Worm (Caenorhabditis elegans) whole organism, L4 larva: ENCODE results near the gene ceh-90.

Source experiments
- F10B5.3 ChIP-seq: sonication (generic microtip); optimal IDR thresholded peaks from 2 replicates; lab custom pipeline; 2016; ENCODE audit warnings: mild to moderate bottlenecking, missing genetic modification characterization, missing compliant biosample characterization
- F26F4.8 ChIP-seq: fragments of 200-800 bp; sonication (Bioruptor generic); conservative IDR thresholded peaks from 2 replicates; pipeline ENCODE4 v1.3.6; 2022; ENCODE audit warnings: missing genetic modification characterization, missing compliant biosample characterization
- F37D6.2 ChIP-seq: sonication (generic microtip); optimal IDR thresholded peaks from 2 replicates; lab custom pipeline; 2016; ENCODE audit warnings: mild to moderate bottlenecking, missing genetic modification characterization, missing compliant biosample characterization
- F44E2.7 ChIP-seq: fragments of 200-800 bp; sonication (Bioruptor generic); IDR thresholded peaks from 2 replicates; pipeline ENCODE4 v2.1.2; 2022; ENCODE audit warnings: missing genetic modification characterization, missing compliant biosample characterization
- F49E8.2 ChIP-seq: sonication (generic microtip); optimal IDR thresholded peaks from 2 replicates; lab custom pipeline; 2016; ENCODE audit warnings: missing compliant biosample characterization, mild to moderate bottlenecking, missing genetic modification characterization, borderline replicate concordance
- T20F7.1 ChIP-seq: fragments of 200-800 bp; sonication (Bioruptor generic); optimal IDR thresholded peaks from 2 replicates; lab custom pipeline; 2018; ENCODE audit warnings: mild to moderate bottlenecking, missing genetic modification characterization, missing compliant biosample characterization
- Y105C5A.15 ChIP-seq: fragments of 200-800 bp; sonication (Bioruptor generic); IDR thresholded peaks from 2 replicates; pipeline ENCODE4 v1.3.6; 2022; ENCODE audit warnings: missing genetic modification characterization, missing compliant biosample characterization
- Y48G9A.11 ChIP-seq: fragments of 200-800 bp; sonication (Bioruptor generic); IDR thresholded peaks from 2 replicates; pipeline ENCODE4 v1.3.6; 2022; ENCODE audit warnings: missing genetic modification reagents, missing genetic modification characterization, missing compliant biosample characterization
- ZK546.5 ChIP-seq, 2 experiments: sonication (generic microtip); optimal IDR thresholded peaks; 2 replicates each; lab custom pipeline; 2017; ENCODE audit warnings: missing biosample characterization in 2 of 2, missing genetic modification characterization in 2 of 2
- aha-1 ChIP-seq: fragments of 150-350 bp; peaks from one replicate; lab custom pipeline; 2014; ENCODE audit warnings: missing biosample characterization, missing genetic modification characterization
- ama-1 ChIP-seq: fragments of 150-350 bp; optimal IDR thresholded peaks from 2 replicates; lab custom pipeline; 2014; ENCODE audit warnings: inconsistent platforms, mixed read lengths
- ceh-20 ChIP-seq: fragments of 200-800 bp; sonication (Bioruptor generic); IDR thresholded peaks from 2 replicates; pipeline ENCODE4 v1.3.6; 2022; ENCODE audit warnings: missing genetic modification reagents, missing genetic modification characterization, missing compliant biosample characterization
- ceh-28 ChIP-seq: fragments of 150-350 bp; optimal IDR thresholded peaks from 2 replicates; lab custom pipeline; 2014; ENCODE audit warnings: missing biosample characterization, missing genetic modification reagents, missing genetic modification characterization
- ceh-32 ChIP-seq: sonication (generic microtip); optimal IDR thresholded peaks from 2 replicates; lab custom pipeline; 2016; ENCODE audit warnings: mild to moderate bottlenecking, missing genetic modification characterization, missing compliant biosample characterization; ENCODE audit not compliant: poor library complexity
- ctbp-1 ChIP-seq: fragments of 200-800 bp; sonication (Bioruptor generic); IDR thresholded peaks from 2 replicates; pipeline ENCODE4 v1.3.6; 2022; ENCODE audit warnings: missing genetic modification reagents, missing genetic modification characterization, missing compliant biosample characterization
- daf-8 ChIP-seq: fragments of 200-800 bp; sonication (Bioruptor generic); IDR thresholded peaks from 2 replicates; pipeline ENCODE4 v1.3.6; 2022; ENCODE audit warnings: missing genetic modification characterization, missing compliant biosample characterization
- dmd-6 ChIP-seq: fragments of 200-800 bp; sonication (Bioruptor generic); IDR thresholded peaks from 2 replicates; pipeline ENCODE4 v1.3.6; 2022; ENCODE audit warnings: missing genetic modification reagents, missing genetic modification characterization, missing compliant biosample characterization
- dmd-8 ChIP-seq: fragments of 200-800 bp; sonication (Bioruptor generic); IDR thresholded peaks from 2 replicates; pipeline ENCODE4 v1.3.6; 2022; ENCODE audit warnings: missing genetic modification characterization, missing compliant biosample characterization
- dpl-1 ChIP-seq: fragments of 150-350 bp; optimal IDR thresholded peaks from 2 replicates; lab custom pipeline; 2014; ENCODE audit warnings: missing biosample characterization, missing genetic modification reagents, missing genetic modification characterization
- dve-1 ChIP-seq: sonication (generic microtip); optimal IDR thresholded peaks from 2 replicates; lab custom pipeline; 2017; ENCODE audit warnings: antibody characterized with exemption, mild to moderate bottlenecking, missing genetic modification characterization, missing compliant biosample characterization; ENCODE audit not compliant: insufficient read depth
- fkh-10 ChIP-seq: fragments of 150-350 bp; optimal IDR thresholded peaks from 2 replicates; lab custom pipeline; 2014; ENCODE audit warnings: missing biosample characterization, missing genetic modification reagents, missing genetic modification characterization
- hif-1 ChIP-seq, 2 experiments: sonication (generic microtip); optimal IDR thresholded peaks; 2 replicates each; lab custom pipeline; 2016 to 2017; ENCODE audit warnings: missing compliant biosample characterization in 2 of 2, missing genetic modification characterization in 2 of 2, missing genetic modification reagents in 2 of 2, missing genotype in 2 of 2, mild to moderate bottlenecking in 1 of 2
- hmg-1.1 ChIP-seq: fragments of 200-800 bp; sonication (Bioruptor generic); IDR thresholded peaks from 2 replicates; pipeline ENCODE4 v1.3.6; 2022; ENCODE audit warnings: missing genetic modification reagents, missing genetic modification characterization, missing compliant biosample characterization
- jun-1 ChIP-seq: fragments of 150-350 bp; optimal IDR thresholded peaks from 2 replicates; lab custom pipeline; 2014; ENCODE audit warnings: missing biosample characterization, missing genetic modification reagents, missing genetic modification characterization
- lin-1 ChIP-seq: fragments of 200-800 bp; sonication (Bioruptor generic); IDR thresholded peaks from 2 replicates; pipeline ENCODE4 v1.3.6; 2022; ENCODE audit warnings: missing genetic modification reagents, missing genetic modification characterization, missing compliant biosample characterization
- lin-13 ChIP-seq: fragments of 150-350 bp; optimal IDR thresholded peaks from 2 replicates; lab custom pipeline; 2014; ENCODE audit warnings: missing biosample characterization, missing genetic modification reagents, missing genetic modification characterization
- lir-3 ChIP-seq: sonication (generic microtip); optimal IDR thresholded peaks from 2 replicates; lab custom pipeline; 2016; ENCODE audit warnings: mild to moderate bottlenecking, missing genetic modification characterization, missing compliant biosample characterization
- lsy-2 ChIP-seq, 2 experiments: fragments of 150-350 bp in 1 of 2; sonication (generic microtip) in 1 of 2; optimal IDR thresholded peaks; 2 replicates each; lab custom pipeline; 2014 to 2017; ENCODE audit warnings: missing biosample characterization in 2 of 2, missing genetic modification characterization in 2 of 2
- madf-5 ChIP-seq, 2 experiments: fragments of 200-800 bp; sonication (Bioruptor generic); IDR thresholded peaks; 2 replicates each; pipeline ENCODE4 v1.3.6; 2022; ENCODE audit warnings: missing compliant biosample characterization in 2 of 2, missing genetic modification characterization in 2 of 2
- madf-9 ChIP-seq: fragments of 200-800 bp; sonication (Bioruptor generic); conservative IDR thresholded peaks from 2 replicates; pipeline ENCODE4 v1.3.6; 2022; ENCODE audit warnings: missing genetic modification reagents, missing genetic modification characterization, missing compliant biosample characterization
- mxl-2 ChIP-seq: fragments of 200-800 bp; sonication (Bioruptor generic); conservative IDR thresholded peaks from 2 replicates; pipeline ENCODE4 v1.3.6; 2022; ENCODE audit warnings: missing genetic modification reagents, missing genetic modification characterization, missing compliant biosample characterization
- nhr-102 ChIP-seq: sonication (generic microtip); optimal IDR thresholded peaks from 2 replicates; lab custom pipeline; 2016; ENCODE audit warnings: mild to moderate bottlenecking, missing genetic modification characterization, moderate library complexity, missing compliant biosample characterization
- nhr-11 ChIP-seq: fragments of 150-350 bp; optimal IDR thresholded peaks from 2 replicates; lab custom pipeline; 2014; ENCODE audit warnings: missing biosample characterization, missing genetic modification characterization
- nhr-25 ChIP-seq: sonication (generic microtip); optimal IDR thresholded peaks from 2 replicates; lab custom pipeline; 2017; ENCODE audit warnings: missing genetic modification characterization, mild to moderate bottlenecking, missing compliant biosample characterization, antibody characterized with exemption, moderate library complexity, borderline replicate concordance; ENCODE audit not compliant: insufficient read depth
- nhr-41 ChIP-seq: fragments of 200-800 bp; sonication (Bioruptor generic); IDR thresholded peaks from 2 replicates; pipeline ENCODE4 v1.3.6; 2022; ENCODE audit warnings: missing genetic modification reagents, missing genetic modification characterization, missing compliant biosample characterization
- nhr-6 ChIP-seq: fragments of 150-350 bp; optimal IDR thresholded peaks from 2 replicates; lab custom pipeline; 2014; ENCODE audit warnings: missing biosample characterization, missing genetic modification characterization
- nhr-77 ChIP-seq: fragments of 150-350 bp; optimal IDR thresholded peaks from 2 replicates; lab custom pipeline; 2014; ENCODE audit warnings: missing biosample characterization, missing genetic modification characterization
- pha-4 ChIP-seq, 2 experiments: fragments of 150-350 bp in 1 of 2; fragments of 200-800 bp in 1 of 2; sonication (Bioruptor generic) in 1 of 2; IDR thresholded peaks in 1 of 2; optimal IDR thresholded peaks in 1 of 2; 2 replicates each; pipeline versions ENCODE4 v1.3.6 to Lab custom; 2014 to 2022; ENCODE audit warnings: missing genetic modification characterization in 2 of 2, missing genetic modification reagents in 2 of 2, missing biosample characterization in 1 of 2, missing compliant biosample characterization in 1 of 2
- sdz-12 ChIP-seq: fragments of 200-800 bp; sonication (Bioruptor generic); optimal IDR thresholded peaks from 2 replicates; lab custom pipeline; 2018; ENCODE audit warnings: mild to moderate bottlenecking, missing genetic modification characterization, missing compliant biosample characterization
- skn-1 ChIP-seq: fragments of 150-350 bp; optimal IDR thresholded peaks from 2 replicates; lab custom pipeline; 2014; ENCODE audit warnings: missing biosample characterization, missing genetic modification characterization
- snpc-1.2 ChIP-seq: fragments of 200-800 bp; sonication (Bioruptor generic); IDR thresholded peaks from 2 replicates; pipeline ENCODE4 v1.3.6; 2022; ENCODE audit warnings: missing genetic modification reagents, missing genetic modification characterization, missing compliant biosample characterization
- snpc-4 ChIP-seq: fragments of 150-350 bp; optimal IDR thresholded peaks from 2 replicates; lab custom pipeline; 2014; ENCODE audit warnings: missing biosample characterization, missing genetic modification characterization
- tra-1 ChIP-seq: fragments of 200-800 bp; sonication (Bioruptor generic); IDR thresholded peaks from 2 replicates; pipeline ENCODE4 v1.3.6; 2022; ENCODE audit warnings: missing genetic modification reagents, missing genetic modification characterization, missing compliant biosample characterization
- unc-62 ChIP-seq, 3 experiments: fragments of 150-350 bp in 1 of 3; sonication (generic microtip); optimal IDR thresholded peaks in 2 of 3; peaks in 1 of 3; 1 replicate in 1 of 3; 2 replicates in 2 of 3; lab custom pipeline; 2014 to 2017; ENCODE audit warnings: missing biosample characterization in 3 of 3, missing genetic modification characterization in 3 of 3, missing genetic modification reagents in 3 of 3, missing genotype in 1 of 3
- zag-1 ChIP-seq: fragments of 150-350 bp; optimal IDR thresholded peaks from 2 replicates; lab custom pipeline; 2014; ENCODE audit warnings: missing biosample characterization, missing genetic modification characterization
- zfp-2 ChIP-seq: sonication (generic microtip); optimal IDR thresholded peaks from 2 replicates; lab custom pipeline; 2016; ENCODE audit warnings: mild to moderate bottlenecking, missing genetic modification characterization, missing compliant biosample characterization
- ztf-11 ChIP-seq: fragments of 150-350 bp; optimal IDR thresholded peaks from 2 replicates; lab custom pipeline; 2014; ENCODE audit warnings: missing biosample characterization, missing genetic modification characterization
- ztf-7 ChIP-seq: fragments of 150-350 bp; optimal IDR thresholded peaks from 2 replicates; lab custom pipeline; 2014; ENCODE audit warnings: missing biosample characterization, missing genetic modification characterization

Gene ceh-90

DNA sequence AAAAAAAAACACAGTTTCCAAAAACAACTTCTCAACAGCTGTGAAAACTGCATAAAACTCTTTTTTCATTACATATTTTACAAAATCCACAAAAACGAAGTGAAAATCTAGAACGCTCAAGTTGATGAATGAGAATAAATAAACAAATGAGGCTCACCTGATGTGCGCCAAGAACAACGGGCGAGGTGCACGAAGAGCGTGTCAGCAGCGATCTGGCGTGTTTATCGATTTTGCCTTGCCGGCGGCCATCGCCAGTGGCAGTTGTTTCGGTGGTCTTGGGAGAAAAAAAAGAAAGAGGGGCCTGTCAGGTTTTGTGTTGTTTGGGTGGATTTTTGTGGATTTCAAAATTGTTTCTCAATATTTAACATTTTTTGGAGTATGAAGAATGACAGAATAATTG is 17.0 kb upstream of the ceh-90 start, which contains the start of gene idhb-1 (continued):
- TF ChIP-seq hif-1 (tag; optimal IDR thresholded peaks at IDR 0.05; lab: Kevin White, UChicago) (no peak), Y48G9A.11 (GFP tag; lab: Robert Waterston, UW) (no peak), pha-4 (GFP tag; IDR thresholded peaks at IDR 0.05; lab: Robert Waterston, UW) (peak; percentile 54; the same call in 1 of the 2 replicates), pha-4 (tag; optimal IDR thresholded peaks at IDR 0.05; lab: Kevin White, UChicago) (no peak), ztf-11 (no peak), madf-5 (GFP tag; IDR thresholded peaks at IDR 0.05; lab: Robert Waterston, UW) (no peak), ctbp-1 (GFP tag; lab: Robert Waterston, UW) (peak; percentile 53; the same call in 1 of the 2 replicates), zfp-2 (tag; lab: Kevin White, UChicago) (no peak), lir-3 (tag; lab: Kevin White, UChicago) (no peak), ztf-7 (no peak), F26F4.8 (no peak), ZK546.5 (tag; optimal IDR thresholded peaks at IDR 0.05; lab: Kevin White, UChicago) (no peak), T20F7.1 (GFP tag; lab: Kevin White, UChicago) (peak; percentile 28), dmd-6 (GFP tag; lab: Robert Waterston, UW) (no peak), ceh-32 (tag; lab: Kevin White, UChicago) (no peak), Y105C5A.15 (no peak), snpc-4 (tag; lab: Kevin White, UChicago) (peak; percentile 1), F10B5.3 (tag; lab: Kevin White, UChicago) (no peak), zag-1 (tag; lab: Kevin White, UChicago) (no peak), sdz-12 (no peak), F44E2.7 (GFP tag; lab: Robert Waterston, UW) (no peak), ceh-28 (tag; lab: Kevin White, UChicago) (peak; percentile 51), aha-1 (tag; lab: Kevin White, UChicago) (peak; percentile 69), nhr-77 (tag; lab: Kevin White, UChicago) (no peak), unc-62 (GFP tag; optimal IDR thresholded peaks at IDR 0.05 in 1 of 2; lab: Kevin White, UChicago) (peak in 1 of 2 experiments; percentile 85), unc-62 (tag; optimal IDR thresholded peaks at IDR 0.05; lab: Kevin White, UChicago) (no peak), jun-1 (tag; lab: Kevin White, UChicago) (peak; percentile 9), madf-9 (GFP tag; lab: Robert Waterston, UW) (no peak), lin-1 (GFP tag; lab: Robert Waterston, UW) (no peak), skn-1 (tag; lab: Kevin White, UChicago) (no peak), fkh-10 (GFP tag; lab: Kevin White, UChicago) (peak; percentile 25), hmg-1.1 (peak; percentile 71; the same call in 1 of the 2 replicates), tra-1 (GFP tag; lab: Robert Waterston, UW) (no peak), nhr-6 (no peak), nhr-25 (tag; lab: Kevin White, UChicago) (peak; percentile 54), dmd-8 (GFP tag; lab: Robert Waterston, UW) (no peak), dpl-1 (GFP tag; lab: Kevin White, UChicago) (peak; percentile 68), mxl-2 (no peak), F37D6.2 (tag; lab: Kevin White, UChicago) (peak; percentile 47), nhr-11 (peak; percentile 62), lsy-2 (tag; optimal IDR thresholded peaks at IDR 0.05; lab: Kevin White, UChicago) (peak in 1 of 2 experiments; percentile 80), nhr-102 (tag; lab: Kevin White, UChicago) (peak; percentile 6), ceh-20 (GFP tag; lab: Robert Waterston, UW) (no peak), daf-8 (no peak), lin-13 (peak; percentile 49), snpc-1.2 (GFP tag; lab: Robert Waterston, UW) (no peak), F49E8.2 (no peak), dve-1 (tag; lab: Kevin White, UChicago) (peak; percentile 85), ama-1 (lab: Kevin White, UChicago) (no peak), nhr-41 (GFP tag; lab: Robert Waterston, UW) (no peak)
